Fruit fly (Drosophila melanogaster): ENCODE measurements around the gene RpS19a.
A peak's percentile ranks its signal among the peaks of the same experiment; 100 is the strongest.

RpS19a gene

DNA sequence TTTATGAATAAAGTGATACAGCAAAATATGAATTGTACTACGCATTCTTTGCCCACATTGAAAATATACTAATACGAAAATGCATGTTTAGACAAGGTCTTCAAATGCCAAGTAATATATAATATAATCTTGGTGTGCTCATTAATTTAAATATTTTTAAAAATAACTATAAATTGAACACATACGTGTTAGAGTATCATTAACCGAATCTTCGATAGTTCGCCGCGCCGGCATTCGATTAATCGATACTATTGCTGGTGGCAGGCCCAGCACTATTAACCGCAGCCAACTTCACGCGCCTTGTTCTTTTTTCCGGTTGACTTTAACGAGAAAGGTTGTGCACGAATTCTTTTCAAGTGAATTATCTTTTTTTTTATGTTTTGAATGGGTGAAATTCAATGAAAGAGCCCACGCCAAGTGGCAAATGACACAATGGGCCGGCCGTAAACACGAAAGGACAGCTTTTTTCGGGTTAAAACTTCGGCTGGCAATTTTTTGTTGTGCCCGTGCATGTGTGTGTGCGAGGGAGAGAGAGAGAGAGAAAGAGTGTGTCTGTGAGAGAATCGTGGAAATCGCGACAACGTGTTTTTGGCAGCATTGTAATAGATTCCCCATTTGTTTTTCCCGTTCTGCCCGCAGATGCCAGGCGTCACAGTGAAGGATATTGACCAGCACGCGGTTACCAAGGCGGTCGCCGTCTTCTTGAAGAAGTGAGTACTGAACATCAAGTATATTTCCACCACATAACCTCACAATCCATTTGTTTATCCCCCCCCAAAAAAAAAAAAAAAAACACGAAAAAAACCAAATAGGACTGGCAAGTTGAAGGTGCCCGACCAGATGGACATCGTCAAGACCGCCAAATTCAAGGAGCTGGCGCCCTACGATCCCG is at the start of gene RpS19a:
RpS19a (plus strand) TSS at position 301 of the 892 bp plus-strand sequence.
- no peak for TF ChIP-seq CG8478 (optimal IDR thresholded peaks at IDR 0.05)
- TF ChIP-seq CTCF (optimal IDR thresholded peaks at IDR 0.05): no peak

DNA sequence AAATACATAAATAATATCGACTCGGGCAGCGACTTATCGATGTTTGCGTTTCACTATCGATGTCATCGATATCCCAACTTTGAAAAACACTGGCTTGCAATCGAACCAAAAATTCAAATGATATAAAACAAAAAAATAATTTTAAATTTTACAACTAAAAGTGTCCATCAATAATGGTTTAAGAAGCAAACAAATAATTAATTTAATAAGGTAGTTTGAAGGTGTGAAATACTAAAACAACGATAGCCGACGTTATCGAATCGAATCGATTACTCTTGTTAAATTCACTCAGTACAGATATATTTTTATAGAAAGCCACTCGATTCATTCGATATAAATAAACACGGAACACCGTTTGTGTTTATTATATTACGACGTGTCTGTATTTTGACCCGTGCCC is 44.3 kb upstream of the RpS19a start, which contains the start of the genes SMC3 and Ubc7:
SMC3 (minus strand) TSS at position 22 of the 400 bp plus-strand sequence.
Ubc7 (plus strand) TSS at position 260 of the 400 bp plus-strand sequence.
- TF ChIP-seq CG8478 (optimal IDR thresholded peaks at IDR 0.05): no peak
- no peak for TF ChIP-seq CTCF (optimal IDR thresholded peaks at IDR 0.05)

DNA sequence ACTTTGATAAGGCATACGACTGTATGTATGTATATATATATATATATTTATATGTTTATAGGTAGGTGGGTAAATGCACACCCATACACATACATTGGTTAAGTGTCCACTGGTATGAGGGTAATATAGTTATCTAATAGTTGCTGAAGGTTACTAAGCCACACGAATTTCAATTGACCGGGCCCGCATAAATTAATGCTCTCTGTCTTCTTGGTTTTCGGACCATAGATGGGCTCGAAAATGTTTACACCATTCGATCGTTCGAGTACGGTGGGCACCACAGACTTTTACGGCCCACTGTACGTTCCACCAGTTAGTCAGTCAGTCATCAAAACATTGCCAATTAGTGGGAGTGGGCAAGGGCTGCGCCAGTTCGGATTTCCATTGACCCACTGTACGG is 42.3 kb upstream of the RpS19a start:
- no peak for TF ChIP-seq CG8478 (optimal IDR thresholded peaks at IDR 0.05)
- no peak for TF ChIP-seq CTCF (optimal IDR thresholded peaks at IDR 0.05)

DNA sequence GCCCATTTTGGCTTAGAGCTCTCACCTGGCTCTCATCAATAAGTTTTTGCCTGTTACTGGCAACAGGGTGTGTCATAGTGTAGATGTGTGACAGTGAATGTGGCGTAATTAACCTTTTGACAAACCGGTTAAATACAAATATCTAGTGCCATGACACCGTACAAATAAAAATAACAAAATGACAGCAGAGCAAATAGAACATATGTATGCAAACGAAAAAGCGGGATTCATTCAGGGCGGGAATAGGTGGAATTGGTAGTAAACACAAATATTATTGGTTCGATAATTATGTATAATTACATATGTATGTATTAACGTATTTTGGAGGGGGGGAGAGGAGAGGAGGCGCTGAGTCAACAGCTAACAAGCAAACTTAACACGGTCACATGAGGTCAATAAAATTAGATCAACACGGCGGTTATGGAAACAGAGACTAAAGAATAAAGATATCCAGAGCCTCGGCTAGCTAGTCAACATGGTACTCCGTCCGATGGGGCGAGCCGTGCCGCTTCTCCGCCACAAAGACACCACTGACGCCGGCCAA is 41.4 kb upstream of the RpS19a start:
- no peak for TF ChIP-seq CTCF (optimal IDR thresholded peaks at IDR 0.05)

DNA sequence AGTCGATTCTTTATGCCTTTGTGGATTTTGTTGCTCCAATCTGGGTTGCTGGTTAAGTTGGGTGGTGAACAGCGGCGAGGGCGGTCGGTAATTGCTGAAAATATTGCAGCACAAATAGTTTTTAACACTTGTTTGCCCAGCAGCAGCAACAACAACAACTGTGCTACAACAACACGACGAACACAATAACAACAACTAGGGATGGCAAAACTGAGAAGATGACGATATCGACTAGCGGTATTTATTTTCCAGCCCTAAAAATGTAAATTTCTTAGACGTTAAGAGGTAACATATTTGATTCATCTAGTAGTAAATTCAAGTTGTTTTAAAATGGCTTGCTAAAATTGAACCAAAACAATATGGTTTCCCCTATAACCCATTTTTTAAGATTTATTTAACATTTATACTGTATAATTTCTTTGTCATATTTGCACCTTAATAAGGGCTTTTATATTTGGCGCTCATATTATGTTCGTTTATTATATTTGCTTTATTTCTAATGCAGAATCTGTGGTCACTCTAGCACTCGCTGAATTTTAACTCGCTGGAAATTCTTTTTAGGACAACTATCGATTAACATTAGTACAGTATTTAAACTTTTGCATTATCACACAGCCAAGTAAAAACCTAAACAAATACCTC is 39.2 kb upstream of the RpS19a start:
- no peak for TF ChIP-seq CG8478 (optimal IDR thresholded peaks at IDR 0.05)
- TF ChIP-seq CTCF (optimal IDR thresholded peaks at IDR 0.05): no peak

DNA sequence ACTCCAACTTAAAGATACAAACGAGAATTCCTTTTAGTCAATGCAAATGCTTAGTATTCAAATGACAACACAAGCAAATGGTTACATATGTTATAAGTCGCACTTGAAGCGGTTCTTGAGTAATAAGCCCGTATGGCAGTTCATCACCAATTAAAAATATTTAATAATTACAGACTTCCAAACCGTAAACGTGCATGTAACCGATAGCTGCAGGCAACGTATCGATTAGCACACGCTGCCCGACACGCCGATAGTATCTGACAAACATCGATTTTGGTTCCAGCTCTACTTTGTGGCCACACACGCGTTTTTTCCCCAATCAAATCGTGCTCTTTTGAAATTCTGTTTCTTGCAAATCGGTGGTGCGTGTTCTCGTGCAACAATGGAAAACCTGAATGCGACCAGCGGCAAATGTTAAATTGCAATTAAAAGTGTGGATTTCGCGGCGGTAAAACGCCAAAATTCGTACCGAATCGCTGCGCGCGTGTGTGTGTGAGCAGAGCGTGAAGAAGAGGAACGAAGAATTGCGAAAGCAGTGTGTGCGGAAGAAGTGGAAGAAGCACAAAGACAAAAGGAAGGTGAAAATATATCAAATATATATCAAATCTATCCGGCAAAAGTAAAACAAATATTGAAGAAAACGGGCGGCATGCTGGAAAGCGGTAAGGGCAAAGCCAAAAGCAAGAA is 38.6 kb upstream of the RpS19a start, which contains the start of the genes CG9784 and Nup153:
CG9784 (minus strand) TSS at position 238 of the 687 bp plus-strand sequence.
Nup153 (plus strand) TSS at position 264 of the 687 bp plus-strand sequence.
- TF ChIP-seq CG8478 (optimal IDR thresholded peaks at IDR 0.05): no peak
- TF ChIP-seq CTCF (optimal IDR thresholded peaks at IDR 0.05): no peak

DNA sequence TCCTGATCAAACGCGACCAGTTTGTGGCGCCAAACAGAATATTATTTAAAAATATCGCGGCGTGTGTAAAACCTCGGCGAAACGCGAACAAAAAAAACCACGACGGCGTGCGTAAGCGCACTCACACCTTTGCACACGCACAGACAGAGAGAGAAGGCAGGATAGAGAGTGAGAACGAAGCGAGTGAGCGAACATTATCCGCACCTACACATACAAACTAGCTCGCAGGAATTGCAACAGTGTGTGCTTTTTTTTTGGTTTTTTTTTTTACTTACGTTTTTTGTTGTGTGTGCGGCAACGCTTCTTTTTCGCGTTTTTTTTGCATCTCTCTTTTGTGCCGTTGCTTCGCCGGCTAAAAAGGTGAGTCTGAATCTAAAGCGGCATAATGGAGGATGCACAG is 37.9 kb upstream of the RpS19a start:
- TF ChIP-seq CTCF (optimal IDR thresholded peaks at IDR 0.05) (no peak), CG8478 (optimal IDR thresholded peaks at IDR 0.05) (no peak)

DNA sequence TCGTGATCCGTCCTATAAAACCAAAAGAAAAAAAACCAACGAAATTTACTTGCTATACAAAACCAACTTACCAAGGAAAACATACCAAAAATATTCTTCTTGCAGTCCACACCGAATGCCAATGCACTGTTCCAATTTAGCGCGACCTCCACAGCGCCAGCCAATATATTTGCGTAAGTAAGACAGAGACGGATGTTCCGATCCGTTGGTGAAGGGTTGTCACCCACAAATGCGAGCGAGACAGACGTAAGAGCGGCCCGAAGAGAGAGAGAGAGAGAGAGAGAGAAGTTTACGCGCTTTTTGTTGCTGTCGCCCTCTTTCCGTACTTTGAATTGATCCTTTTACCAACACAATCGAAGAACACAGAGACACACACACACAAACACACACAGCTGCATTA is 29.9 kb upstream of the RpS19a start:
- TF ChIP-seq CTCF (optimal IDR thresholded peaks at IDR 0.05): no peak
- TF ChIP-seq CG8478 (optimal IDR thresholded peaks at IDR 0.05): no peak

DNA sequence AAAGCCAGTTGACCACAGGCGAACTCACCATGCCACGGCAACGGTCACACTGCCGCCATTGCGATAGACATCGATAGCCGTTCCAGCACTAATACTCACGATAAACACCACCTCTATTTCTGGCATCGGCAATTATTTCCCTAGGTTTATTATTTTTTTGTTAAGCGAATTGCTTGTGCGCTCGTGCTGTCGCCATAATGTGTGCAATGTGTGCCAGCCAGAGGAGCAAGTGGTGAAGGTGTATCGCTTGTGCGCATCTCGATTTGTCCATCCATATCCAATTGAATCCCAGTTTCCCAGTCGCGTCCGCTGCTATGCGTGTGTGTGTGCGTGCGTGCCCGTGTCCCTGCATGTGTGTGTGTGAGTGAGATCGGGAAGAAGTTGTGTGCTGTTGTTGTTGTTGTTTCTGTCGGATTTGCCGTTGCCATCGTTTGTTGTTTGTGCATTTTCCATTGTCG is 27.1 kb upstream of the RpS19a start, which contains the start of gene mbt:
mbt (plus strand) TSS at position 85 of the 458 bp plus-strand sequence.
- TF ChIP-seq CG8478 (optimal IDR thresholded peaks at IDR 0.05): no peak
- peak; percentile 9 to 31 for TF ChIP-seq CTCF (optimal IDR thresholded peaks at IDR 0.05)

DNA sequence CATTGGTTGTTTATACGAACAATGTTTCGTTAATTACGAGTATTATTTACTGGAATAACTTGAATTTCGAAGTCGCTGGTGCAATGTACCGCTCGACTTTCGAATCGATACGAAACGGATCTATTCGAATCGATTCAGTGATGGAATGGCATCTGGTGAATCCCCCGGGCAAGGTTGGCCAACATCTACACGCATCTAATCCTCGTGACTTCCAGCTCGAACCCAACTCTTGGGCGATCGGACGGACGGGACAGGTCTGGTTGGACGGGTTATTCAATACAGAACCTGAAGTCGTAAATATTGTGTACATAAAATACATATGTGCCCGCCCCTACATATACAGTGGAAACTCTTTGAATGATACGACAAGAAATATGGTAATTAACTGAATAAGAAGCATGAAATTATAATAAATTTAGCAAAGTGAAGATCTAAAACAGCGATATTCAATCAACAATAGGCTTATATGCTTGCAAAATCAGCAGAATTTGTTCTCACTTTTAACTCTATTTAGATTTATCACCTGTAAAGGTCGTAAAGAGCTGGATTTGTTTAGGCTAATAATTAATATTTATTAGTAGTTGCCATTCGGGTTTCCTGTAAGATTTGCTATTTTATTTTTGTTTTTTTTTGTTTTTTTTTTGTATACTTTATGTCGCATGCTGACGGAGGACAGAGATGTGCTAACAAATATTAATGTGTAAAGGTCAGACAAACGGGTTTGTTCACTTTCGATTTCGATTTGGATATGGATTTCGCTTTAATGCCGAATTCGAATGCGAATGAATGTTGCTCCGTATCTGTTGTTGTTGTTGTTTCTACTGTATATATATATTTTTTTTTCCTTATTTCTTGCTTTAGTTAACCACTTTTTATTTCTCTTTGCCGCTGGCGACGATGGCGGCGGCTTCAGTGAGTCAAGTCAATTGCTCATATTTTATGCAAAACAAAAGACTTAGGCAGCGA is 20.6 kb upstream of the RpS19a start:
- TF ChIP-seq CG8478 (optimal IDR thresholded peaks at IDR 0.05) (no peak), CTCF (optimal IDR thresholded peaks at IDR 0.05) (no peak)

dm6 chrX:16618724-16619123 is 19.0 kb upstream of the RpS19a start:
- TF ChIP-seq CG8478 (optimal IDR thresholded peaks at IDR 0.05) (no peak), CTCF (optimal IDR thresholded peaks at IDR 0.05) (no peak)

DNA sequence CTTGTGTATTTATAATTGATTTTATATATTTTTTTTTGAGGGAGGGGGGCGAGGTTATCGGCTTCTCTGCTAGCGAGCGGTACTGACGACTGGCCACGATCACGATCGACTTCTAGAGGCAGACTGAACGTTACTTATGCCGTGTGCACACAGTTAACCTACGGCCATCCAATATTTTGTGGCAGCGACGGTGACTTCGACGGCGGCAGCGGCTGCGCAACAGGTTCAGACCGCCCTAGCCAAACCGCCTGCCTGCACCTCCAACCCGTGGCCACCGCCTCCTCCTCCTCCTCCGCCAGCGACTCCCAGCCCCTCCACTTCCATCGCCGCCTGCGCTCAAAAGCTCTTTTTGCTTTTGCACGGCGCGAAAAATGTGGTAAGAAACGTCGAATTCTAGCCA is 16.2 kb upstream of the RpS19a start, which contains the start of gene CG9782:
CG9782 (minus strand) TSS at position 128 of the 400 bp plus-strand sequence.
- no peak for TF ChIP-seq CG8478 (optimal IDR thresholded peaks at IDR 0.05)
- TF ChIP-seq CTCF (optimal IDR thresholded peaks at IDR 0.05): no peak

DNA sequence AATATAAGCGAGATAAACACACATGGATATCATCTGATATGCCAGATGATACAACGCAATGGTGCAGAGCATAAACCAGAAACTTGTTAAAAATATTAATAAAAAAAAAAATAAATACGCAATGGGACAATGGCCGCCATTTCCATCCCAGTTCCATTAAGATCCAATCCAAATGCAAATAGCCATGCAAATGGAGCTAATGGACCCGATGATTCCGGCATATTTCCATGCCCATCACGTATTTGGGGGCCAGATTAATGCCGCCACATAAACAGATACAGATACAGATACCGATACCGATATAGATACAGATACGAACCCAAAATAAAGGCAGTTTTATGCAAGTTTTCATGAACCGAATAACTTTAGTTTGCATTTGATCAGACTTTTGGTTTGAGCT is 14.2 kb upstream of the RpS19a start:
- TF ChIP-seq CTCF (optimal IDR thresholded peaks at IDR 0.05): no peak
- TF ChIP-seq CG8478 (optimal IDR thresholded peaks at IDR 0.05): no peak

DNA sequence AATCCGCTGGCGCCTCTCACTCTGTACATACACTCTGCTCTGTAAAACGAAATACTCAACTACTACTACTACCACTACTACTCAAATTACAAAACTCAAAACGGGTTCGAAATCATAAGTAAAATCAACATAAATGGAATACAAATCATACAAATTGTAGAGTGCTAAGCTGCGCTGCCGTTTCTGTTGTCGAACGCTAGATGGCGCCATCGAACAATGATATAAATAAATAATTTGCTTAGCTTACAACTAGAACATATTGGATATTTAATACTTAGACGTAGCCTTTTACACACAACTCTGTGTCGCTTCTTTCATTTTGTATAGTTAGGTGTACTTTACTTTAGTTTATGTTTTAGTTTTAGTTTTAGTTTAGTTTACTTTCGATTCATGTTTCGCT is 13.2 kb upstream of the RpS19a start:
- no peak for TF ChIP-seq CG8478 (optimal IDR thresholded peaks at IDR 0.05)
- TF ChIP-seq CTCF (optimal IDR thresholded peaks at IDR 0.05): peak; percentile 66 to 73

Measured in S2 (cell line).